Worm (Caenorhabditis elegans): ENCODE measurements around the gene irld-36.

The irld-36 gene

DNA sequence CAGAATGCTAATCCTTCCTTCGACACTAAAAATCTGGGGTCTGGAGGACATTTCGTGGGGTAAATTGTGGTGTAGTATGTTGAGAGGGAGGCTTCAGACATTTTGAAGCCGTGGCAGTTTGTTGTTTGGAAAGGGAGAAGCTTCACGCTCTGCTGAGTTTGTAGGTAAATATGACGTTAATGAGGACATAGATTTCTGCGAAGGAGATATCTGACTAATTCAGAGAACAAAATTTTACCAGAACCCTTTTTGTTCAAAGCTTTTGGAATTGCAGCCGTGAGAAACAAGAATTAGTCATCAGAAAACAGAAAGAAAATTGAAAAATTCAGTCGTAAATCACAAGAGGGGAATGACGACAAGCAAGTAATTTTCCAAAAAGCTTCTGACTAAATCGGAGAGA lies 38.7 kb upstream of the irld-36 start, which contains the start of gene srh-72:
TSS of gene srh-72 (minus strand) at position 101 of the 400 bp plus-strand sequence.
- TF ChIP-seq ceh-24 (tag; optimal IDR thresholded peaks at IDR 0.05), result no peak
- no peak for TF ChIP-seq T23F11.4 (GFP tag; optimal IDR thresholded peaks at IDR 0.05)
- TF ChIP-seq gmeb-2 (tag; optimal IDR thresholded peaks at IDR 0.05), result no peak
- no peak for TF ChIP-seq hlh-6 (tag; optimal IDR thresholded peaks at IDR 0.05)
- TF ChIP-seq npax-4 (tag; optimal IDR thresholded peaks at IDR 0.05), result no peak
- no peak for TF ChIP-seq zip-5 (tag; optimal IDR thresholded peaks at IDR 0.05)
- TF ChIP-seq che-1 (tag; optimal IDR thresholded peaks at IDR 0.05), result no peak
- TF ChIP-seq ceh-14 (tag; optimal IDR thresholded peaks at IDR 0.05), result no peak
- TF ChIP-seq ceh-34 (tag; optimal IDR thresholded peaks at IDR 0.05), result no peak
- no peak for TF ChIP-seq ahr-1 (tag; optimal IDR thresholded peaks at IDR 0.05)
- TF ChIP-seq pha-2 (tag; optimal IDR thresholded peaks at IDR 0.05), result no peak
- TF ChIP-seq hlh-13 (GFP tag; optimal IDR thresholded peaks at IDR 0.05), result no peak
- no peak for TF ChIP-seq fax-1 (tag; optimal IDR thresholded peaks at IDR 0.05)

DNA sequence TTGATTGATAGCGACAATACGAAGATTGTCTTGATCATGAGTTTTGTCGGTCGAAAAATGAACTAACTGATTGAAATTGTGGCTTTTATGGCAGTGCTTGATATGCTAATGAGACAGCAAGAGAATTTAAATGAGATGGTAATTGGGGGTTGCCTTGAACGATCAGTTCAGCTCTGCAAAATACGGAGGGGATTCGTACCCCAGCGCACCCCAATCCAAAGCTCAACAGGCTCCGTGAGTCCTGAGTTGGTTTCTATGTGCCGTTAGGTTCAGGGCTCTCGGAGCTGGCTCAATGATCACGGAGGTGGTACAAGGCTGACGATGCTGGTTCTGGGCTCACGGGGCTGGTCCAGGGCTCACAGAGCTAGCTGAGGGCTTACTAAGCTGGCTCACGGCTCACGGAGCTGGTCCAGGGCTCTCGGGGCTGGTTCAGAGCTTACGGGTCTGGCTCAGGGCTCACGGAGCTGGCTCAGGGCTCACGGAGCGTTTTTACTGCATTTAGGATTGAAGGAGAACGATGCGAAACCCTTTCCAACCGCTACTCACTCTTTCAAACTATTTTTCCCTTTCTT lies 34.3 kb upstream of the irld-36 start, which contains the start of gene ZC204.6:
TSS of gene ZC204.6 (minus strand) at position 51 of the 572 bp plus-strand sequence.
- TF ChIP-seq hlh-6 (tag; optimal IDR thresholded peaks at IDR 0.05), result no peak

DNA sequence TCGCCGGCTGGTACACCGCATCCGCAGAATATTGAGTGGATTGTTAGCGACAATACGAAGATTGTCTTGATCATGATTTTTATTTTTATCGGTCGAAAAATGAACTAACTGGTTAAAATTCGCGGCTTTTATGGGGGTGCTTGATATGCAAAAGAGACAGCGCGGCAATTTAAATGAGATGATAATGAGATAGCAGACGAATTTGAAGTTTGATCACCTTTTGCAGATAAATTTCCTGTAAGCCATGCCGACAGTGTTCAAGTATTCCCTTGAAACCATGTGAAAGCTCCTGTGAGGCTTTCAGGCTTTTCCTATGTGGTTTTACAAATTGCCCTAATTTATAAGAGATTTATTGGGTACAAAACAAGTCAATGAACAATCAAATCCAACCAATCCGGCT lies 33.0 kb upstream of the irld-36 start, which contains the start of gene ZC204.17:
TSS of gene ZC204.17 (minus strand) at position 101 of the 400 bp plus-strand sequence.
- TF ChIP-seq ceh-9 (tag; optimal IDR thresholded peaks at IDR 0.05) (no peak), ztf-16 (tag; optimal IDR thresholded peaks at IDR 0.05) (no peak), ceh-45 (GFP tag; IDR thresholded peaks at IDR 0.05) (no peak), ceh-6 (GFP tag; optimal IDR thresholded peaks at IDR 0.05) (no peak), hlh-30 (tag; optimal IDR thresholded peaks at IDR 0.05; ENCODE audit: insufficient read depth) (no peak), npax-4 (tag; optimal IDR thresholded peaks at IDR 0.05) (no peak), tbx-2 (tag; optimal IDR thresholded peaks at IDR 0.05) (no peak), pax-1 (tag; optimal IDR thresholded peaks at IDR 0.05) (no peak), ceh-31 (tag; optimal IDR thresholded peaks at IDR 0.05) (no peak), dve-1 (tag; optimal IDR thresholded peaks at IDR 0.05) (no peak)

DNA sequence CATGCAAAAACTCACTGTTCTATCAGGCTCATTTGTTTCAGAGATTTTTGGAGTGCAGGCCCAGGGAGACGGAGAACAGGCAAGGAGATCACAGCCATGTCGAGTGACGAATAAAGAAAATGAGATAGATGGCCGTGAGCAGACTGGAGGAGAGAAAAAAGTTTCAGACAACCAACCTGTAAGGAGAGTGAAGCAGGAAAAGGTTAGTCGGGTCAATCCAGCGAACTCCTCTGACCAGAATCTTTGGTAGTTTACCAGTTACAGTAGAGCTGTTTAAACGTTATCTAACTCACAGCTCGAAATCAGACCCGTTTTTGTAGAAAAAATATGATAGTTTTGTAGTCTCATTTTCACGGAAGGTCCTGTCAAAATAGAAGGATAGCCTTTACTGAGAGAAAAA lies 30.4 kb upstream of the irld-36 start, which contains the start of gene fbxb-21:
TSS of gene fbxb-21 (minus strand) at position 101 of the 400 bp plus-strand sequence.
- TF ChIP-seq ceh-19 (GFP tag; optimal IDR thresholded peaks at IDR 0.05) (no peak), hlh-15 (tag; optimal IDR thresholded peaks at IDR 0.05) (no peak), nfya-1 (tag; optimal IDR thresholded peaks at IDR 0.05) (no peak)

DNA sequence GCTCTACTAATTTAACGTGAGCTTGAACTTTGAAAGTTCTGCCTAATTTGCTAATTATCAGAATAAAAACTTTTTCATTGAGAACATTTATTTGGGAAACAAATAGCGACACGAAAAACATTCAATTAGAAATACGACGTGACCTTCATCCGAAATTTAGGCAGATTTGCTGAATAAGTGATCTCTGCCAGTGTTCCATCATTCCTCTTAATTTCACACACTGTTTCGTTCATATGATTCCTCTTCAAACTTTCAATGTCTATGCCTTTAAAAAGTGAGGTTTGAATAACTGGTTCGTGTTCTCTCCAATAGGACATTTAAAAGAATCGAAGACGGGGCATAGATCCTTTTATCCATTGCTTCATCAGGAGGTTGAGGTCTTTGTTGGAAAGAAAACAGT lies 28.7 kb upstream of the irld-36 start, which contains the start of gene fbxb-20:
TSS of gene fbxb-20 (minus strand) at position 101 of the 400 bp plus-strand sequence.
- TF ChIP-seq elt-2 (tag; optimal IDR thresholded peaks at IDR 0.05), result no peak
- no peak for TF ChIP-seq nhr-232 (tag; optimal IDR thresholded peaks at IDR 0.05)

DNA sequence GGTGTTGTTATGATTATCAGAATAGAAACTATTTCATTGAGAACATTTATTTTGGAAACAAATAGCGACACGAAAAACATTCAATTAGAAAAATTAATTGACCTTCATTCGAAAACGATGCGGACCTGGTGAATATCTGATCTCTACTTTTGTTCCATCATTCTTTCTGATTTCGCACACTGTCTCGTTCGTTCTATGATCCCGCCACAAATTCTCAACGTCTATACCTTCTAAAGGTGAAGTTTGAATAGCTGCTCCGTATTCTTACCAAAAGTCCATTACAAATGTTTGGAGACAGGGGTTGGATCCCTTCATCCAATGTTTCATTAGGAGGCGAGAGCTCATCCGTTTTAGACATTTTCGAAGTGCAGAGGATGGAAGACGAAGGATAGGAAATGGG lies 27.4 kb upstream of the irld-36 start, which contains the start of gene fbxb-16:
TSS of gene fbxb-16 (minus strand) at position 101 of the 400 bp plus-strand sequence.
- TF ChIP-seq sox-2 (GFP tag; IDR thresholded peaks at IDR 0.05), result no peak
- no peak for TF ChIP-seq zip-5 (tag; optimal IDR thresholded peaks at IDR 0.05)
- no peak for TF ChIP-seq ceh-24 (tag; optimal IDR thresholded peaks at IDR 0.05)
- TF ChIP-seq mec-3 (tag; optimal IDR thresholded peaks at IDR 0.05; ENCODE audit: borderline replicate concordance), result no peak
- TF ChIP-seq tbx-7 (tag; optimal IDR thresholded peaks at IDR 0.05), result no peak
- no peak for TF ChIP-seq ref-2 (tag; optimal IDR thresholded peaks at IDR 0.05)
- TF ChIP-seq sdc-2 (tag; optimal IDR thresholded peaks at IDR 0.05), result no peak
- TF ChIP-seq npax-4 (tag; optimal IDR thresholded peaks at IDR 0.05), result no peak
- no peak for TF ChIP-seq nhr-232 (tag; optimal IDR thresholded peaks at IDR 0.05)
- TF ChIP-seq fax-1 (tag; optimal IDR thresholded peaks at IDR 0.05), result no peak
- TF ChIP-seq F13H6.1 (tag; optimal IDR thresholded peaks at IDR 0.05), result no peak
- TF ChIP-seq nhr-11 (tag; optimal IDR thresholded peaks at IDR 0.05), result no peak
- TF ChIP-seq ceh-18 (tag; optimal IDR thresholded peaks at IDR 0.05), result no peak
- no peak for TF ChIP-seq fkh-10 (GFP tag; optimal IDR thresholded peaks at IDR 0.05)

Data from whole organism, late embryonic.